Worm (Caenorhabditis elegans) whole organism, L4 larva: ENCODE results near the gene Y39B6A.5.
A peak's percentile ranks its signal among the peaks of the same experiment; 100 is the strongest.

ENCODE experiments used
- Y75B8A.6 ChIP-seq: fragments of 200-800 bp; sonication (Bioruptor generic); IDR thresholded peaks from 2 replicates; pipeline ENCODE4 v1.3.6; 2022; ENCODE audit warnings: missing genetic modification reagents, missing genetic modification characterization, missing compliant biosample characterization
- aha-1 ChIP-seq: fragments of 150-350 bp; peaks from one replicate; lab custom pipeline; 2014; ENCODE audit warnings: missing biosample characterization, missing genetic modification characterization
- ama-1 ChIP-seq: fragments of 150-350 bp; optimal IDR thresholded peaks from 2 replicates; lab custom pipeline; 2014; ENCODE audit warnings: inconsistent platforms, mixed read lengths
- ceh-82 ChIP-seq: sonication (generic microtip); optimal IDR thresholded peaks from 2 replicates; lab custom pipeline; 2017; ENCODE audit warnings: missing biosample characterization, missing genetic modification characterization
- ces-1 ChIP-seq: fragments of 150-350 bp; sonication (generic microtip); optimal IDR thresholded peaks from 4 replicates; lab custom pipeline; 2014; ENCODE audit warnings: missing biosample characterization, missing genetic modification reagents, missing genetic modification characterization
- daf-16 ChIP-seq, 3 experiments: sonication (generic microtip); optimal IDR thresholded peaks; 2 replicates each; lab custom pipeline; 2016 to 2017; ENCODE audit warnings: missing genetic modification characterization in 3 of 3, missing genetic modification reagents in 3 of 3, mild to moderate bottlenecking in 2 of 3, missing compliant biosample characterization in 2 of 3, missing biosample characterization in 1 of 3, moderate library complexity in 1 of 3
- fos-1 ChIP-seq: fragments of 150-350 bp; optimal IDR thresholded peaks from 2 replicates; lab custom pipeline; 2014; ENCODE audit warnings: missing biosample characterization, missing genetic modification characterization
- mep-1 ChIP-seq: fragments of 150-350 bp; sonication (generic microtip); optimal IDR thresholded peaks from 3 replicates; lab custom pipeline; 2014; ENCODE audit warnings: missing biosample characterization, missing genetic modification characterization
- mxl-3 ChIP-seq: fragments of 200-800 bp; sonication (Bioruptor generic); optimal IDR thresholded peaks from 2 replicates; lab custom pipeline; 2018; ENCODE audit warnings: mild to moderate bottlenecking, missing genetic modification characterization, missing compliant biosample characterization
- nhr-77 ChIP-seq: fragments of 150-350 bp; optimal IDR thresholded peaks from 2 replicates; lab custom pipeline; 2014; ENCODE audit warnings: missing biosample characterization, missing genetic modification characterization
- pqm-1 ChIP-seq: sonication (generic microtip); optimal IDR thresholded peaks from 2 replicates; lab custom pipeline; 2017; ENCODE audit warnings: missing biosample characterization, missing genetic modification characterization
- saeg-2 ChIP-seq: fragments of 200-800 bp; sonication (Bioruptor generic); IDR thresholded peaks from 2 replicates; pipeline ENCODE4 v1.3.6; 2022; ENCODE audit warnings: missing genetic modification reagents, missing genetic modification characterization, missing compliant biosample characterization
- sdz-12 ChIP-seq: fragments of 200-800 bp; sonication (Bioruptor generic); optimal IDR thresholded peaks from 2 replicates; lab custom pipeline; 2018; ENCODE audit warnings: mild to moderate bottlenecking, missing genetic modification characterization, missing compliant biosample characterization

- TF ChIP-seq fos-1 (tag; lab: Kevin White, UChicago) = no peak
- no peak for TF ChIP-seq ces-1 (GFP tag; lab: Kevin White, UChicago)
- no peak for TF ChIP-seq aha-1 (tag; lab: Kevin White, UChicago)
- TF ChIP-seq nhr-77 (tag; lab: Kevin White, UChicago) = peak; percentile 28
- no peak for TF ChIP-seq ceh-82 (tag; lab: Kevin White, UChicago)
- peak; percentile 15 for TF ChIP-seq mep-1 (tag; lab: Kevin White, UChicago)
- TF ChIP-seq pqm-1 = peak; percentile 5
- TF ChIP-seq sdz-12 (GFP tag; lab: Kevin White, UChicago) = no peak
- no peak for TF ChIP-seq daf-16 (GFP tag; optimal IDR thresholded peaks at IDR 0.05; lab: Kevin White, UChicago)
- peak; percentile 47 for TF ChIP-seq daf-16 (tag; optimal IDR thresholded peaks at IDR 0.05; lab: Kevin White, UChicago)
- no peak for TF ChIP-seq ama-1 (lab: Kevin White, UChicago)
- no peak for TF ChIP-seq Y75B8A.6 (GFP tag; lab: Robert Waterston, UW)
- no peak for TF ChIP-seq mxl-3 (GFP tag; lab: Kevin White, UChicago)
- no peak for TF ChIP-seq saeg-2
Measured at ce11 chrV:19203299-19203698, 44.6 kb upstream of the Y39B6A.5 start, which contains the start of gene Y39B6A.1.
